Worm (Caenorhabditis elegans) whole organism, midembryonic: ENCODE measurements around the gene T07E3.3.

ENCODE experiments used
- T22C8.4 ChIP-seq: fragments of 200-800 bp; sonication (Bioruptor generic); IDR thresholded peaks from 2 replicates; pipeline ENCODE4 v1.3.6; 2022; ENCODE audit warnings: missing genetic modification characterization, missing compliant biosample characterization
- cog-1 ChIP-seq: sonication (generic microtip); optimal IDR thresholded peaks from 2 replicates; lab custom pipeline; 2016; ENCODE audit warnings: missing genetic modification characterization, missing compliant biosample characterization
- flt-1 ChIP-seq: fragments of 200-800 bp; sonication (Bioruptor generic); IDR thresholded peaks from 2 replicates; pipeline ENCODE4 v1.3.6; 2022; ENCODE audit warnings: missing genetic modification characterization, missing compliant biosample characterization
- klf-2 ChIP-seq: fragments of 200-800 bp; sonication (Bioruptor generic); conservative IDR thresholded peaks from 2 replicates; pipeline ENCODE4 v1.3.6; 2022; ENCODE audit warnings: missing genetic modification reagents, missing genetic modification characterization, missing compliant biosample characterization
- med-1 ChIP-seq: sonication (generic microtip); optimal IDR thresholded peaks from 2 replicates; lab custom pipeline; 2017; ENCODE audit warnings: missing genetic modification characterization, mild to moderate bottlenecking, missing compliant biosample characterization, antibody characterized with exemption, missing genetic modification reagents; ENCODE audit not compliant: insufficient read depth
- ref-1 ChIP-seq: fragments of 200-800 bp; sonication (Bioruptor generic); conservative IDR thresholded peaks from 2 replicates; pipeline ENCODE4 v1.3.6; 2022; ENCODE audit warnings: missing genetic modification reagents, missing genetic modification characterization, missing compliant biosample characterization
- tab-1 ChIP-seq: fragments of 200-800 bp; sonication (Bioruptor generic); IDR thresholded peaks from 2 replicates; pipeline ENCODE4 v1.3.6; 2022; ENCODE audit warnings: missing genetic modification characterization, missing compliant biosample characterization
- ztf-23 ChIP-seq: fragments of 200-800 bp; sonication (Bioruptor generic); IDR thresholded peaks from 2 replicates; pipeline ENCODE4 v1.3.6; 2022; ENCODE audit warnings: missing genetic modification reagents, missing genetic modification characterization, missing compliant biosample characterization
- ztf-29 ChIP-seq: fragments of 200-800 bp; sonication (Bioruptor generic); IDR thresholded peaks from 2 replicates; pipeline ENCODE4 v1.3.6; 2022; ENCODE audit warnings: missing genetic modification reagents, missing genetic modification characterization, missing compliant biosample characterization

The T07E3.3 gene

ce11 chrIII:6903056-6903977 is at the start of gene T07E3.3, which contains the start of gene brc-2:
Gene T07E3.3, plus strand, starts transcription at chrIII:6903877.
Gene brc-2, minus strand, starts transcription at chrIII:6903106.
- TF ChIP-seq ztf-23 (GFP tag; lab: Robert Waterston, UW): no peak
- TF ChIP-seq flt-1 (GFP tag; lab: Robert Waterston, UW): no peak
- no peak for TF ChIP-seq med-1 (GFP tag; lab: Kevin White, UChicago)
- TF ChIP-seq ztf-29 (GFP tag; lab: Robert Waterston, UW): no peak
- TF ChIP-seq klf-2 (GFP tag; lab: Robert Waterston, UW): no peak
- no peak for TF ChIP-seq ref-1
- TF ChIP-seq tab-1 (GFP tag; lab: Robert Waterston, UW): no peak
- no peak for TF ChIP-seq cog-1 (tag; lab: Kevin White, UChicago)
- TF ChIP-seq T22C8.4 (GFP tag; lab: Robert Waterston, UW): no peak

- TF ChIP-seq T22C8.4 (GFP tag; lab: Robert Waterston, UW): no peak
- TF ChIP-seq ztf-23 (GFP tag; lab: Robert Waterston, UW): no peak
- TF ChIP-seq ref-1: no peak
- TF ChIP-seq klf-2 (GFP tag; lab: Robert Waterston, UW): no peak
- no peak for TF ChIP-seq flt-1 (GFP tag; lab: Robert Waterston, UW)
- TF ChIP-seq med-1 (GFP tag; lab: Kevin White, UChicago): no peak
Observed at ce11 chrIII:6856709-6857108, 47.0 kb upstream of the T07E3.3 start, which contains the start of gene zak-1. Gene zak-1, minus strand, starts transcription at chrIII:6856809.

- TF ChIP-seq klf-2 (GFP tag; lab: Robert Waterston, UW): no peak
- TF ChIP-seq ref-1: no peak
- TF ChIP-seq flt-1 (GFP tag; lab: Robert Waterston, UW): no peak
- no peak for TF ChIP-seq tab-1 (GFP tag; lab: Robert Waterston, UW)
- no peak for TF ChIP-seq ztf-23 (GFP tag; lab: Robert Waterston, UW)
- TF ChIP-seq T22C8.4 (GFP tag; lab: Robert Waterston, UW): no peak
Observed at ce11 chrIII:6857390-6857848, 46.3 kb upstream of the T07E3.3 start.

ce11 chrIII:6859482-6859881 is 44.2 kb upstream of the T07E3.3 start, which contains the start of gene clec-158:
Gene clec-158, minus strand, starts transcription at chrIII:6859582.
- TF ChIP-seq T22C8.4 (GFP tag; lab: Robert Waterston, UW): no peak
- no peak for TF ChIP-seq ztf-23 (GFP tag; lab: Robert Waterston, UW)
- no peak for TF ChIP-seq tab-1 (GFP tag; lab: Robert Waterston, UW)
- TF ChIP-seq flt-1 (GFP tag; lab: Robert Waterston, UW): no peak

ce11 chrIII:6863901-6864300 is 39.8 kb upstream of the T07E3.3 start, which contains the start of gene sma-3:
Gene sma-3, minus strand, starts transcription at chrIII:6863968.
- TF ChIP-seq klf-2 (GFP tag; lab: Robert Waterston, UW) (no peak), flt-1 (GFP tag; lab: Robert Waterston, UW) (no peak), ref-1 (no peak), tab-1 (GFP tag; lab: Robert Waterston, UW) (no peak), med-1 (GFP tag; lab: Kevin White, UChicago) (no peak), ztf-23 (GFP tag; lab: Robert Waterston, UW) (no peak), ztf-29 (GFP tag; lab: Robert Waterston, UW) (no peak), cog-1 (tag; lab: Kevin White, UChicago) (no peak), T22C8.4 (GFP tag; lab: Robert Waterston, UW) (no peak)

ce11 chrIII:6869268-6869667 is 34.4 kb upstream of the T07E3.3 start, which contains the start of the genes cra-1 and kbp-1:
Gene cra-1, minus strand, starts transcription at chrIII:6869460.
Gene kbp-1, plus strand, starts transcription at chrIII:6869633.
- TF ChIP-seq tab-1 (GFP tag; lab: Robert Waterston, UW) (no peak), med-1 (GFP tag; lab: Kevin White, UChicago) (no peak), klf-2 (GFP tag; lab: Robert Waterston, UW) (no peak), T22C8.4 (GFP tag; lab: Robert Waterston, UW) (no peak), flt-1 (GFP tag; lab: Robert Waterston, UW) (no peak), ztf-29 (GFP tag; lab: Robert Waterston, UW) (no peak), cog-1 (tag; lab: Kevin White, UChicago) (no peak), ztf-23 (GFP tag; lab: Robert Waterston, UW) (no peak), ref-1 (no peak)

- TF ChIP-seq med-1 (GFP tag; lab: Kevin White, UChicago): no peak
- no peak for TF ChIP-seq tab-1 (GFP tag; lab: Robert Waterston, UW)
- TF ChIP-seq ref-1: no peak
- TF ChIP-seq ztf-23 (GFP tag; lab: Robert Waterston, UW): no peak
- TF ChIP-seq T22C8.4 (GFP tag; lab: Robert Waterston, UW): no peak
Observed at ce11 chrIII:6869996-6870395, 33.7 kb upstream of the T07E3.3 start, which contains the start of gene K04C2.8. Gene K04C2.8, plus strand, starts transcription at chrIII:6870296.

- TF ChIP-seq ref-1 (no peak), med-1 (GFP tag; lab: Kevin White, UChicago) (no peak), ztf-29 (GFP tag; lab: Robert Waterston, UW) (no peak), ztf-23 (GFP tag; lab: Robert Waterston, UW) (no peak), T22C8.4 (GFP tag; lab: Robert Waterston, UW) (no peak), cog-1 (tag; lab: Kevin White, UChicago) (no peak), flt-1 (GFP tag; lab: Robert Waterston, UW) (no peak), klf-2 (GFP tag; lab: Robert Waterston, UW) (no peak), tab-1 (GFP tag; lab: Robert Waterston, UW) (no peak)
Observed at ce11 chrIII:6871067-6871466, 32.6 kb upstream of the T07E3.3 start.

ce11 chrIII:6871668-6872067 is 32.0 kb upstream of the T07E3.3 start:
- no peak for TF ChIP-seq ref-1
- TF ChIP-seq ztf-29 (GFP tag; lab: Robert Waterston, UW): no peak
- TF ChIP-seq flt-1 (GFP tag; lab: Robert Waterston, UW): no peak
- no peak for TF ChIP-seq T22C8.4 (GFP tag; lab: Robert Waterston, UW)
- TF ChIP-seq ztf-23 (GFP tag; lab: Robert Waterston, UW): no peak
- no peak for TF ChIP-seq cog-1 (tag; lab: Kevin White, UChicago)
- no peak for TF ChIP-seq klf-2 (GFP tag; lab: Robert Waterston, UW)
- TF ChIP-seq tab-1 (GFP tag; lab: Robert Waterston, UW): no peak
- no peak for TF ChIP-seq med-1 (GFP tag; lab: Kevin White, UChicago)
